Fruit fly (Drosophila melanogaster) whole organism, embryonic: ENCODE results near the gene CG2003.

Experiments used
- Asciz ChIP-seq: fragments of 200-800 bp; sonication (Bioruptor generic); optimal IDR thresholded peaks from 2 replicates; lab custom pipeline; 2017; ENCODE audit warnings: missing biosample characterization, mild to moderate bottlenecking, missing genetic modification characterization, missing genetic modification reagents
- Atf-2 ChIP-seq: fragments of 200-800 bp; sonication (Bioruptor generic); optimal IDR thresholded peaks from 2 replicates; lab custom pipeline; 2016; ENCODE audit warnings: missing biosample characterization, missing genetic modification characterization
- BEAF-32 ChIP-seq: fragments of 200-800 bp; sonication (Bioruptor generic); optimal IDR thresholded peaks from 3 replicates; lab custom pipeline; 2017; ENCODE audit warnings: missing biosample characterization, missing genetic modification characterization, mild to moderate bottlenecking, moderate library complexity, missing genetic modification reagents
- CG1024 ChIP-seq: fragments of 200-800 bp; sonication (Bioruptor generic); IDR thresholded peaks from 2 replicates; pipeline ENCODE4 v1.3.6; 2022; ENCODE audit warnings: missing biosample characterization, missing genetic modification characterization
- CG10366 ChIP-seq: fragments of 200-800 bp; sonication (Bioruptor generic); IDR thresholded peaks from 2 replicates; pipeline ENCODE4 v1.3.6; 2022; ENCODE audit warnings: missing biosample characterization, missing genetic modification characterization
- CG10959 ChIP-seq: fragments of 200-800 bp; sonication (Bioruptor generic); IDR thresholded peaks from 2 replicates; pipeline ENCODE4 v1.3.6; 2022; ENCODE audit warnings: missing biosample characterization, missing genetic modification characterization
- CG11696 ChIP-seq: fragments of 200-800 bp; sonication (Bioruptor generic); IDR thresholded peaks from 2 replicates; pipeline ENCODE4 v1.3.6; 2022; ENCODE audit warnings: missing biosample characterization, missing genetic modification characterization
- CG11723 ChIP-seq: fragments of 200-800 bp; sonication (Bioruptor generic); optimal IDR thresholded peaks from 2 replicates; lab custom pipeline; 2017; ENCODE audit warnings: missing biosample characterization, mild to moderate bottlenecking, missing genetic modification characterization
- CG12769 ChIP-seq: fragments of 200-800 bp; sonication (Bioruptor generic); optimal IDR thresholded peaks from 2 replicates; lab custom pipeline; 2019; ENCODE audit warnings: missing biosample characterization, mild to moderate bottlenecking, missing genetic modification characterization, moderate library complexity
- CG1602 ChIP-seq: fragments of 200-800 bp; sonication (Bioruptor generic); optimal IDR thresholded peaks from 3 replicates; lab custom pipeline; 2016; ENCODE audit warnings: missing biosample characterization, missing genetic modification characterization
- CG18764 ChIP-seq: fragments of 200-800 bp; sonication (Bioruptor generic); optimal IDR thresholded peaks from 3 replicates; lab custom pipeline; 2016; ENCODE audit warnings: missing biosample characterization, missing genetic modification characterization
- CG2678 ChIP-seq: fragments of 200-800 bp; sonication (Bioruptor generic); optimal IDR thresholded peaks from 3 replicates; lab custom pipeline; 2019; ENCODE audit warnings: missing biosample characterization, mild to moderate bottlenecking, missing genetic modification characterization, moderate library complexity
- CG3163 ChIP-seq: fragments of 200-800 bp; sonication (Bioruptor generic); optimal IDR thresholded peaks from 3 replicates; lab custom pipeline; 2016; ENCODE audit warnings: missing biosample characterization, missing genetic modification characterization
- CG32772 ChIP-seq: fragments of 200-800 bp; sonication (Bioruptor generic); IDR thresholded peaks from 2 replicates; pipeline ENCODE4 v1.3.6; 2022; ENCODE audit warnings: missing biosample characterization, missing genetic modification characterization
- CG3838 ChIP-seq: fragments of 200-800 bp; sonication (Bioruptor generic); optimal IDR thresholded peaks from 3 replicates; lab custom pipeline; 2016; ENCODE audit warnings: missing biosample characterization, missing genetic modification characterization
- CG3847 ChIP-seq: fragments of 200-800 bp; sonication (Bioruptor generic); IDR thresholded peaks from 2 replicates; pipeline ENCODE4 v1.3.6; 2022; ENCODE audit warnings: missing biosample characterization, missing genetic modification characterization
- CG42726 ChIP-seq: fragments of 200-800 bp; sonication (Bioruptor generic); IDR thresholded peaks from 2 replicates; pipeline ENCODE4 v1.3.6; 2022; ENCODE audit warnings: missing biosample characterization, missing genetic modification characterization; ENCODE audit not compliant: partially characterized antibody
- CG4404 ChIP-seq: fragments of 200-800 bp; sonication (Bioruptor generic); IDR thresholded peaks from 2 replicates; pipeline ENCODE4 v1.3.6; 2022; ENCODE audit warnings: missing biosample characterization, missing genetic modification characterization
- CG6765 ChIP-seq: fragments of 200-800 bp; sonication (Bioruptor generic); optimal IDR thresholded peaks from 3 replicates; lab custom pipeline; 2017; ENCODE audit warnings: missing biosample characterization, mild to moderate bottlenecking, missing genetic modification characterization
- CG6791 ChIP-seq: fragments of 200-800 bp; sonication (Bioruptor generic); IDR thresholded peaks from 3 replicates; pipeline ENCODE4 v1.3.6; 2022; ENCODE audit warnings: missing biosample characterization, missing genetic modification characterization; ENCODE audit not compliant: partially characterized antibody
- CG6813 ChIP-seq: fragments of 200-800 bp; sonication (Bioruptor generic); optimal IDR thresholded peaks from 2 replicates; lab custom pipeline; 2017; ENCODE audit warnings: missing biosample characterization, missing genetic modification characterization, mild to moderate bottlenecking, moderate library complexity, missing genetic modification reagents
- CG7372 ChIP-seq: fragments of 200-800 bp; sonication (Bioruptor generic); IDR thresholded peaks from 2 replicates; pipeline ENCODE4 v1.3.6; 2022; ENCODE audit warnings: missing biosample characterization, missing genetic modification characterization
- CG7987 ChIP-seq: fragments of 200-800 bp; sonication (Bioruptor generic); optimal IDR thresholded peaks from 2 replicates; lab custom pipeline; 2018; ENCODE audit warnings: missing biosample characterization, mild to moderate bottlenecking, missing genetic modification characterization, moderate library complexity
- CG8765 ChIP-seq: fragments of 200-800 bp; sonication (Bioruptor generic); IDR thresholded peaks from 2 replicates; pipeline ENCODE4 v1.3.6; 2022; ENCODE audit warnings: missing biosample characterization, missing genetic modification characterization
- CG9932 ChIP-seq: fragments of 200-800 bp; sonication (Bioruptor generic); IDR thresholded peaks from 2 replicates; pipeline ENCODE4 v1.3.6; 2022; ENCODE audit warnings: missing biosample characterization, missing genetic modification characterization
- Gug ChIP-seq: fragments of 200-800 bp; sonication (Bioruptor generic); IDR thresholded peaks from 4 replicates; pipeline ENCODE4 v1.3.6; 2022; ENCODE audit warnings: missing biosample characterization, missing genetic modification characterization
- H15 ChIP-seq: fragments of 200-800 bp; sonication (Bioruptor generic); IDR thresholded peaks from 3 replicates; pipeline ENCODE4 v1.3.6; 2022; ENCODE audit warnings: missing biosample characterization, missing genetic modification characterization
- Hr39 ChIP-seq: fragments of >200 bp; optimal IDR thresholded peaks from 2 replicates; lab custom pipeline; 2017
- Lim3 ChIP-seq: fragments of 200-800 bp; sonication (Bioruptor generic); IDR thresholded peaks from 2 replicates; pipeline ENCODE4 v1.3.6; 2022; ENCODE audit warnings: missing biosample characterization, missing genetic modification characterization
- Mad ChIP-seq: fragments of 200-800 bp; sonication (Bioruptor generic); optimal IDR thresholded peaks from 2 replicates; lab custom pipeline; 2016; ENCODE audit warnings: missing biosample characterization, missing genetic modification characterization
- Pdp1 ChIP-seq, 2 experiments: fragments of 200-800 bp; sonication (Bioruptor generic); optimal IDR thresholded peaks; 3 replicates each; lab custom pipeline; 2016; ENCODE audit warnings: missing biosample characterization in 2 of 2, missing genetic modification characterization in 2 of 2, mild to moderate bottlenecking in 1 of 2, moderate library complexity in 1 of 2
- Poxn ChIP-seq: fragments of 200-800 bp; sonication (Bioruptor generic); IDR thresholded peaks from 2 replicates; pipeline ENCODE4 v1.3.6; 2022; ENCODE audit warnings: missing biosample characterization, missing genetic modification characterization
- YL-1 ChIP-seq: fragments of 200-800 bp; sonication (Bioruptor generic); optimal IDR thresholded peaks from 3 replicates; lab custom pipeline; 2017; ENCODE audit warnings: missing biosample characterization, mild to moderate bottlenecking, missing genetic modification characterization
- ase ChIP-seq: fragments of 200-800 bp; sonication (Bioruptor generic); IDR thresholded peaks from 3 replicates; pipeline ENCODE4 v1.3.6; 2022; ENCODE audit warnings: missing biosample characterization, missing genetic modification characterization
- btn ChIP-seq: fragments of 200-800 bp; sonication (Bioruptor generic); optimal IDR thresholded peaks from 2 replicates; lab custom pipeline; 2016; ENCODE audit warnings: missing biosample characterization, missing genetic modification characterization
- cad ChIP-seq: fragments of >200 bp; optimal IDR thresholded peaks from 2 replicates; lab custom pipeline; 2017; ENCODE audit warnings: missing biosample characterization, missing genetic modification characterization
- ci ChIP-seq: fragments of 200-800 bp; sonication (Bioruptor generic); IDR thresholded peaks from 3 replicates; pipeline ENCODE4 v1.3.6; 2022; ENCODE audit warnings: missing biosample characterization, missing genetic modification characterization
- crol ChIP-seq: fragments of 200-800 bp; sonication (Bioruptor generic); IDR thresholded peaks from 2 replicates; pipeline ENCODE4 v1.3.6; 2022; ENCODE audit warnings: missing biosample characterization, missing genetic modification characterization
- eve ChIP-seq, 2 experiments: fragments of >200 bp; optimal IDR thresholded peaks; 2 replicates each; lab custom pipeline; 2017; ENCODE audit warnings: missing biosample characterization in 2 of 2, missing genetic modification characterization in 2 of 2
- fd3F ChIP-seq: fragments of 200-800 bp; sonication (Bioruptor generic); optimal IDR thresholded peaks from 2 replicates; lab custom pipeline; 2018; ENCODE audit warnings: missing biosample characterization, mild to moderate bottlenecking, missing genetic modification characterization, moderate library complexity
- lov ChIP-seq, 2 experiments: fragments of 200-800 bp in 1 of 2; fragments of >200 bp in 1 of 2; sonication (Bioruptor generic) in 1 of 2; IDR thresholded peaks in 1 of 2; optimal IDR thresholded peaks in 1 of 2; 2 replicates in 1 of 2; 3 replicates in 1 of 2; pipeline versions ENCODE4 v1.3.6 to Lab custom; 2017 to 2022; ENCODE audit warnings: missing biosample characterization in 1 of 2, missing genetic modification characterization in 1 of 2
- luna ChIP-seq: fragments of 200-800 bp; sonication (Bioruptor generic); optimal IDR thresholded peaks from 2 replicates; lab custom pipeline; 2016; ENCODE audit warnings: missing biosample characterization, missing genetic modification characterization
- mld ChIP-seq: fragments of 200-800 bp; sonication (Bioruptor generic); IDR thresholded peaks from 3 replicates; pipeline ENCODE4 v1.3.6; 2022; ENCODE audit warnings: missing biosample characterization, missing genetic modification characterization; ENCODE audit not compliant: partially characterized antibody
- nom ChIP-seq: fragments of 200-800 bp; sonication (Bioruptor generic); optimal IDR thresholded peaks from 2 replicates; lab custom pipeline; 2017; ENCODE audit warnings: missing biosample characterization, missing genetic modification characterization, mild to moderate bottlenecking, moderate library complexity, missing genetic modification reagents
- otp ChIP-seq: fragments of 200-800 bp; sonication (Bioruptor generic); IDR thresholded peaks from 3 replicates; pipeline ENCODE4, ENCODE4 v1.3.6; 2022; ENCODE audit warnings: missing biosample characterization, missing genetic modification characterization
- p53 ChIP-seq: fragments of 200-800 bp; sonication (Bioruptor generic); optimal IDR thresholded peaks from 2 replicates; lab custom pipeline; 2016; ENCODE audit warnings: missing biosample characterization, missing genetic modification characterization
- pzg ChIP-seq: fragments of 200-800 bp; sonication (Bioruptor generic); optimal IDR thresholded peaks from 3 replicates; lab custom pipeline; 2018; ENCODE audit warnings: missing biosample characterization, mild to moderate bottlenecking, missing genetic modification characterization, moderate library complexity
- sc ChIP-seq, 3 experiments: fragments of >200 bp in 2 of 3; fragments of 200-800 bp in 1 of 3; sonication (Bioruptor generic) in 1 of 3; optimal IDR thresholded peaks; 2 replicates in 2 of 3; 3 replicates in 1 of 3; lab custom pipeline; 2017; ENCODE audit warnings: mild to moderate bottlenecking in 1 of 3, missing biosample characterization in 1 of 3, missing genetic modification characterization in 1 of 3, missing genetic modification reagents in 1 of 3
- sima ChIP-seq: fragments of 200-800 bp; sonication (Bioruptor generic); optimal IDR thresholded peaks from 2 replicates; lab custom pipeline; 2016; ENCODE audit warnings: missing biosample characterization, missing genetic modification characterization
- tap ChIP-seq: fragments of 200-800 bp; optimal IDR thresholded peaks from 3 replicates; lab custom pipeline; 2019; ENCODE audit warnings: missing biosample characterization, mild to moderate bottlenecking, missing genetic modification characterization, moderate library complexity
- ttk ChIP-seq: fragments of 200-800 bp; sonication (Bioruptor generic); IDR thresholded peaks from 2 replicates; pipeline ENCODE4 v2.1.2; 2022; ENCODE audit warnings: missing biosample characterization, missing genetic modification characterization

CG2003 gene

DNA sequence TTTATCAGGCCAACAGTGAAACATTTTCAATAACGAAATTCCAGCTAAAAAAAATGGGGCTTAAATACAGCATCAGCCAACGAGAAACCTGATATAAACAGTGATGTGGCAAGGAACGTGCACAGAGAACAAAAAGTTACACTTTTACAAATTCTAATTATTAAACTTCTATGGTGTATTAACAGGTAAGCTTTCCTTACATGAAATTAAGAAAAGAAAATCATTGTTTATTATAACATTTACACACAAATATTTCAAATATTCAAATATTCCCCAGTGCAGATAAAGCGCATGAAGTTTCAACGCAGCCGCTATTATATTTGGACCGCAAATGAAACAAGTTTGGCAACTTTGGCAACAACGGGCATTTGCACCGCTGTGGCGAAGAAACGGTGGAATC, 36.3 kb upstream of the CG2003 start (continued):
- no peak for TF ChIP-seq YL-1 (GFP tag; lab: Kevin White, UChicago)
- TF ChIP-seq CG3847 (GFP tag; lab: Robert Waterston, UW): no peak
- TF ChIP-seq lov (optimal IDR thresholded peaks at IDR 0.05; lab: Kevin White, UChicago): no peak
- no peak for TF ChIP-seq lov (GFP tag; IDR thresholded peaks at IDR 0.05; lab: Robert Waterston, UW)
- peak; percentile 68 for TF ChIP-seq H15 (GFP tag; lab: Robert Waterston, UW)
- peak; percentile 81 for TF ChIP-seq ttk (GFP tag; lab: Robert Waterston, UW)
- no peak for TF ChIP-seq CG10959 (GFP tag; lab: Robert Waterston, UW)
- peak; percentile 0 for TF ChIP-seq CG3838 (GFP tag; lab: Kevin White, UChicago)
- TF ChIP-seq CG6765 (GFP tag; lab: Kevin White, UChicago): no peak
- no peak for TF ChIP-seq Gug (GFP tag; lab: Robert Waterston, UW)
- peak; percentile 14 for TF ChIP-seq Atf-2 (GFP tag; lab: Kevin White, UChicago)
- no peak for TF ChIP-seq Hr39 (lab: Kevin White, UChicago)
- TF ChIP-seq CG12769: peak; percentile 32
- no peak for TF ChIP-seq CG6791 (GFP tag; lab: Robert Waterston, UW)
- TF ChIP-seq ci (GFP tag; lab: Robert Waterston, UW): peak; percentile 88
- TF ChIP-seq CG4404 (GFP tag; lab: Robert Waterston, UW): no peak
- no peak for TF ChIP-seq cad
- peak; percentile 82 for TF ChIP-seq CG2678 (tag; lab: Kevin White, UChicago)
- TF ChIP-seq CG9932 (GFP tag; lab: Robert Waterston, UW): no peak
- no peak for TF ChIP-seq Mad (GFP tag; lab: Kevin White, UChicago)
- TF ChIP-seq ase (GFP tag; lab: Robert Waterston, UW): peak; percentile 70; the same call in 2 of the 3 replicates
- no peak for TF ChIP-seq sima
- TF ChIP-seq CG42726: no peak
- TF ChIP-seq CG7987 (GFP tag; lab: Kevin White, UChicago): no peak
- peak; percentile 28 for TF ChIP-seq CG1602 (GFP tag; lab: Kevin White, UChicago)
- peak; percentile 82 for TF ChIP-seq tap (tag; lab: Kevin White, UChicago)
- no peak for TF ChIP-seq luna (GFP tag; lab: Kevin White, UChicago)
- no peak for TF ChIP-seq Lim3
- TF ChIP-seq pzg: no peak
- peak; percentile 7 to 52 for TF ChIP-seq Pdp1 (GFP tag; optimal IDR thresholded peaks at IDR 0.05; lab: Kevin White, UChicago)
- TF ChIP-seq Poxn: no peak
- peak; percentile 89 for TF ChIP-seq nom (GFP tag; lab: Kevin White, UChicago)
- no peak for TF ChIP-seq fd3F (GFP tag; lab: Kevin White, UChicago)
- TF ChIP-seq CG11723 (GFP tag; lab: Kevin White, UChicago): peak; percentile 0
- TF ChIP-seq btn (GFP tag; lab: Kevin White, UChicago): peak; percentile 10
- TF ChIP-seq Asciz (GFP tag; lab: Kevin White, UChicago): peak; percentile 75
- no peak for TF ChIP-seq CG11696 (GFP tag; lab: Robert Waterston, UW)
- peak; percentile 16 for TF ChIP-seq CG18764 (GFP tag; lab: Kevin White, UChicago)
- peak; percentile 75 for TF ChIP-seq CG10366
- TF ChIP-seq CG7372 (GFP tag; lab: Robert Waterston, UW): peak; percentile 54
- TF ChIP-seq sc (optimal IDR thresholded peaks at IDR 0.05; lab: Kevin White, UChicago): no peak
- no peak for TF ChIP-seq sc (GFP tag; optimal IDR thresholded peaks at IDR 0.05; lab: Kevin White, UChicago)
- TF ChIP-seq CG1024: 0 out of 2 replicates have a peak, but pooled peaks have one; percentile 12
- peak; percentile 44; the same call in 1 of the 2 replicates for TF ChIP-seq CG32772 (GFP tag; lab: Robert Waterston, UW)
- 0 out of 2 replicates have a peak, but pooled peaks have one; percentile 17 for TF ChIP-seq crol (GFP tag; lab: Robert Waterston, UW)
- TF ChIP-seq eve (GFP tag; optimal IDR thresholded peaks at IDR 0.05; lab: Kevin White, UChicago): peak in 1 of 2 experiments; percentile 92
- TF ChIP-seq CG6813 (GFP tag; lab: Kevin White, UChicago): peak; percentile 20
- TF ChIP-seq mld (GFP tag; lab: Robert Waterston, UW): no peak
- TF ChIP-seq CG3163: no peak
- no peak for TF ChIP-seq BEAF-32 (GFP tag; lab: Kevin White, UChicago)
- no peak for TF ChIP-seq CG8765 (GFP tag; lab: Robert Waterston, UW)
- no peak for TF ChIP-seq p53
- peak; percentile 50; the same call in 1 of the 3 replicates for TF ChIP-seq otp
